Worm (Caenorhabditis elegans): ENCODE data around the gene F54D10.4.

F54D10.4 gene

DNA sequence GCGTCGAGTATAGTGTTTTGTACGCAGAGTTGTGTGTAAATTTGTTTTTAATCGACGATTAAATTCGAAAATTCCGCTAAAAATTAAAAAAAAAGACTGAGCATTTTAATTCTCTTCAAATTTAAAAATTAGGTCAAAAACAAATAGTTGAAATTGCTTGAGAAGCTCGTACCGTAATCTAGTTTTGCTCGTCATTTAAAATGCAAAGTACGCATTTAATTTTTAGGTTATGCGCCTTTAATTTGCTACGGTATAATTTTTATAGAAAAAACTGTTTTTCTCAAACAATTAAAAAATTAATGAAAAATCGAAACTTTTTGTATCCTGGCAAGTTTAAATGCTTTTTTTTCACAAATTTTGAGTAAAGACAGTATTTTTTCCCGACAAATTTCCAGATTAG is 1.8 kb upstream of the F54D10.4 start:
- TF ChIP-seq F49E8.2 (tag; optimal IDR thresholded peaks at IDR 0.05; ENCODE audit: borderline replicate concordance): peak; percentile 56
- TF ChIP-seq lin-38 (GFP tag; IDR thresholded peaks at IDR 0.05): 0 out of 2 replicates have a peak, but pooled peaks have one; percentile 12
- TF ChIP-seq dmd-9 (GFP tag; IDR thresholded peaks at IDR 0.05): no peak

DNA sequence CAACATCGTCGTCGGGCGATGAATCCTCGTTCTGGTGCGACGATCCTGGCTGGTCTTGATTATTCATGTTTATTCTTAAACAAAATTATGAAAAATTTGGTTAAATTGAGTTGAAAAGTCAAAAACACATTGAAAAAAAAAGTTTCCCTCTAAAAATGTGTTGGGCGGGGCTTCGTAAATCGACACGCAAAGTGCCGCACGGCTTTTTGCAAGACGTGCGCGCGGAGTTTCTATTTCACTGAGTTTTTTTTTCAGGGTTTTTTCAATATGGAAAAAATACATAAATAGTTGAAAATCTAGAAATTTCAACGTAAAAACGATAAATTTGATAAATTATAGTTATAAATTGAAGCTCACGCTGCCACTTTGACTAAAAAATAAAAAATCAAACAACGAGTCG is 1.2 kb upstream of the F54D10.4 start, which contains the start of gene F54D10.5:
TSS of gene F54D10.5 (minus strand) at position 74 of the 400 bp plus-strand sequence.
- TF ChIP-seq spr-3 (GFP tag; optimal IDR thresholded peaks at IDR 0.05): no peak
- no peak for TF ChIP-seq sdz-12 (GFP tag; optimal IDR thresholded peaks at IDR 0.05)
- TF ChIP-seq ceh-62 (tag; optimal IDR thresholded peaks at IDR 0.05): no peak
- no peak for TF ChIP-seq lsy-2 (tag; optimal IDR thresholded peaks at IDR 0.05)
- peak; percentile 91 for TF ChIP-seq mes-2 (tag; optimal IDR thresholded peaks at IDR 0.05; ENCODE audit: poor library complexity, severe bottlenecking)
- TF ChIP-seq nhr-48 (tag; optimal IDR thresholded peaks at IDR 0.05): no peak
- TF ChIP-seq nhr-111 (GFP tag; optimal IDR thresholded peaks at IDR 0.05): no peak
- no peak for TF ChIP-seq nhr-42 (GFP tag; IDR thresholded peaks at IDR 0.05)
- TF ChIP-seq zfp-3 (GFP tag; conservative IDR thresholded peaks at IDR 0.05): no peak
- TF ChIP-seq egl-27 (tag; optimal IDR thresholded peaks at IDR 0.05): no peak
- no peak for TF ChIP-seq dmd-9 (GFP tag; IDR thresholded peaks at IDR 0.05)
- TF ChIP-seq daf-16 (GFP tag; optimal IDR thresholded peaks at IDR 0.05): no peak
- TF ChIP-seq daf-16 (tag; optimal IDR thresholded peaks at IDR 0.05): no peak
- TF ChIP-seq ctbp-1 (GFP tag; IDR thresholded peaks at IDR 0.05): no peak
- TF ChIP-seq ceh-28 (tag; optimal IDR thresholded peaks at IDR 0.05): no peak
- peak in 1 of 2 experiments; percentile 12 for TF ChIP-seq mdl-1 (tag; optimal IDR thresholded peaks at IDR 0.05)
- TF ChIP-seq lin-1 (GFP tag; IDR thresholded peaks at IDR 0.05): no peak
- TF ChIP-seq hlh-11 (tag; optimal IDR thresholded peaks at IDR 0.05): peak; percentile 35
- no peak for TF ChIP-seq tag-97 (GFP tag; IDR thresholded peaks at IDR 0.05)
- peak; percentile 46 for TF ChIP-seq nhr-6 (tag; optimal IDR thresholded peaks at IDR 0.05)
- TF ChIP-seq ceh-32 (tag; optimal IDR thresholded peaks at IDR 0.05; ENCODE audit: poor library complexity): no peak
- TF ChIP-seq tra-1 (GFP tag; IDR thresholded peaks at IDR 0.05): no peak
- TF ChIP-seq Y75B8A.6 (GFP tag; IDR thresholded peaks at IDR 0.05): no peak
- no peak for TF ChIP-seq ama-1 (optimal IDR thresholded peaks at IDR 0.05)
- TF ChIP-seq lir-3 (tag; optimal IDR thresholded peaks at IDR 0.05): no peak
- no peak for TF ChIP-seq pqm-1 (tag; optimal IDR thresholded peaks at IDR 0.05)
- TF ChIP-seq nhr-76 (tag; optimal IDR thresholded peaks at IDR 0.05): no peak
- no peak for TF ChIP-seq nhr-25 (tag; optimal IDR thresholded peaks at IDR 0.05; ENCODE audit: borderline replicate concordance, insufficient read depth)
- TF ChIP-seq mep-1 (tag; optimal IDR thresholded peaks at IDR 0.05): no peak
- no peak for TF ChIP-seq vab-7 (GFP tag; IDR thresholded peaks at IDR 0.05)
- TF ChIP-seq unc-130 (GFP tag; optimal IDR thresholded peaks at IDR 0.05): peak; percentile 48
- TF ChIP-seq nhr-41 (GFP tag; IDR thresholded peaks at IDR 0.05): no peak
- TF ChIP-seq arid-1 (GFP tag; conservative IDR thresholded peaks at IDR 0.05): no peak
- no peak for TF ChIP-seq fkh-10 (GFP tag; optimal IDR thresholded peaks at IDR 0.05)
- no peak for TF ChIP-seq zag-1 (tag; optimal IDR thresholded peaks at IDR 0.05)
- TF ChIP-seq F44E2.7 (GFP tag; IDR thresholded peaks at IDR 0.05): no peak
- no peak for TF ChIP-seq snpc-1.2 (GFP tag; IDR thresholded peaks at IDR 0.05)
- TF ChIP-seq daf-12 (tag; optimal IDR thresholded peaks at IDR 0.05): no peak
- no peak for TF ChIP-seq ceh-20 (GFP tag; IDR thresholded peaks at IDR 0.05)
- TF ChIP-seq mdt-29 (GFP tag; IDR thresholded peaks at IDR 0.05): no peak
- TF ChIP-seq unc-39 (tag; optimal IDR thresholded peaks at IDR 0.05): no peak
- no peak for TF ChIP-seq aly-2 (tag; optimal IDR thresholded peaks at IDR 0.05)
- peak; percentile 95 for TF ChIP-seq dpl-1 (GFP tag; optimal IDR thresholded peaks at IDR 0.05)
- peak; percentile 45 for TF ChIP-seq spr-1 (tag; optimal IDR thresholded peaks at IDR 0.05)
- no peak for TF ChIP-seq Y5F2A.4 (GFP tag; optimal IDR thresholded peaks at IDR 0.05)
- TF ChIP-seq lin-15B (tag; optimal IDR thresholded peaks at IDR 0.05): no peak
- TF ChIP-seq mxl-3 (GFP tag; optimal IDR thresholded peaks at IDR 0.05): no peak
- no peak for TF ChIP-seq zip-2 (tag; optimal IDR thresholded peaks at IDR 0.05)
- TF ChIP-seq madf-9 (GFP tag; conservative IDR thresholded peaks at IDR 0.05): no peak

All from whole organism, L4 larva.